Worm (Caenorhabditis elegans) whole organism, young adult: ENCODE data around the gene hadb-1.

Experiments
- B0261.1 ChIP-seq: sonication (generic microtip); optimal IDR thresholded peaks from 2 replicates; lab custom pipeline; 2016; ENCODE audit warnings: mild to moderate bottlenecking, missing genetic modification characterization, moderate library complexity, missing compliant biosample characterization
- B0336.3 ChIP-seq: fragments of 200-800 bp; sonication (Bioruptor generic); IDR thresholded peaks from 2 replicates; pipeline ENCODE4 v1.3.6; 2022; ENCODE audit warnings: missing genetic modification characterization, missing compliant biosample characterization
- F10E7.11 ChIP-seq: sonication (generic microtip); optimal IDR thresholded peaks from 2 replicates; lab custom pipeline; 2017; ENCODE audit warnings: mild to moderate bottlenecking, missing genetic modification characterization, moderate library complexity, missing compliant biosample characterization
- F22D6.2 ChIP-seq: sonication (generic microtip); optimal IDR thresholded peaks from 2 replicates; lab custom pipeline; 2016; ENCODE audit warnings: mild to moderate bottlenecking, missing genetic modification characterization, missing compliant biosample characterization
- F39B2.1 ChIP-seq: fragments of 200-800 bp; sonication (Bioruptor generic); IDR thresholded peaks from 2 replicates; pipeline ENCODE4 v1.3.6; 2022; ENCODE audit warnings: missing genetic modification reagents, missing genetic modification characterization, missing compliant biosample characterization
- F55B11.4 ChIP-seq: sonication (generic microtip); optimal IDR thresholded peaks from 2 replicates; lab custom pipeline; 2016; ENCODE audit warnings: missing compliant biosample characterization, missing genetic modification characterization, borderline replicate concordance; ENCODE audit not compliant: insufficient read depth
- K12H6.12 ChIP-seq: fragments of 200-800 bp; sonication (Bioruptor generic); optimal IDR thresholded peaks from 2 replicates; lab custom pipeline; 2018; ENCODE audit warnings: mild to moderate bottlenecking, missing genetic modification characterization, missing compliant biosample characterization
- T26A5.8 ChIP-seq: sonication (generic microtip); optimal IDR thresholded peaks from 2 replicates; lab custom pipeline; 2016; ENCODE audit warnings: missing genetic modification characterization, missing compliant biosample characterization
- Y53F4B.3 ChIP-seq: fragments of 200-800 bp; sonication (Bioruptor generic); IDR thresholded peaks from 2 replicates; pipeline ENCODE4 v1.3.6; 2022; ENCODE audit warnings: missing genetic modification reagents, missing genetic modification characterization, missing compliant biosample characterization
- Y56A3A.18 ChIP-seq: fragments of 200-800 bp; sonication (Bioruptor generic); IDR thresholded peaks from 2 replicates; pipeline ENCODE4 v1.3.6; 2022; ENCODE audit warnings: missing genetic modification reagents, missing genetic modification characterization, missing compliant biosample characterization
- Y79H2A.3 ChIP-seq: fragments of 200-800 bp; sonication (Bioruptor generic); conservative IDR thresholded peaks from 2 replicates; pipeline ENCODE4 v1.3.6; 2022; ENCODE audit warnings: missing genetic modification reagents, missing genetic modification characterization, missing compliant biosample characterization
- ZK185.1 ChIP-seq: sonication (generic microtip); optimal IDR thresholded peaks from 2 replicates; lab custom pipeline; 2016; ENCODE audit warnings: mild to moderate bottlenecking, missing genetic modification characterization, missing compliant biosample characterization; ENCODE audit not compliant: poor library complexity, severe bottlenecking
- ama-1 ChIP-seq, 3 experiments: fragments of 150-350 bp in 1 of 3; sonication (generic microtip) in 2 of 3; optimal IDR thresholded peaks; 2 replicates each; lab custom pipeline; 2014 to 2018; ENCODE audit warnings: missing biosample characterization in 2 of 3, missing genetic modification characterization in 2 of 3, missing genetic modification reagents in 2 of 3
- aptf-3 ChIP-seq: fragments of 200-800 bp; sonication (Bioruptor generic); IDR thresholded peaks from 2 replicates; pipeline ENCODE4 v1.3.6; 2022; ENCODE audit warnings: missing genetic modification characterization, missing compliant biosample characterization
- attf-5 ChIP-seq: fragments of 200-800 bp; sonication (Bioruptor generic); optimal IDR thresholded peaks from 2 replicates; lab custom pipeline; 2018; ENCODE audit warnings: mild to moderate bottlenecking, missing genetic modification characterization, missing compliant biosample characterization
- cebp-1 ChIP-seq, 2 experiments: fragments of 200-800 bp in 1 of 2; sonication (Bioruptor generic) in 1 of 2; sonication (generic microtip) in 1 of 2; IDR thresholded peaks in 1 of 2; optimal IDR thresholded peaks in 1 of 2; 2 replicates each; pipeline versions ENCODE4 v1.3.6 to Lab custom; 2017 to 2022; ENCODE audit warnings: missing compliant biosample characterization in 2 of 2, missing genetic modification characterization in 2 of 2, mild to moderate bottlenecking in 1 of 2, missing genetic modification reagents in 1 of 2, moderate library complexity in 1 of 2
- cebp-2 ChIP-seq: fragments of 200-800 bp; sonication (Bioruptor generic); IDR thresholded peaks from 2 replicates; pipeline ENCODE4 v1.3.6; 2022; ENCODE audit warnings: missing genetic modification characterization, missing compliant biosample characterization
- ceh-27 ChIP-seq: fragments of 200-800 bp; sonication (Bioruptor generic); optimal IDR thresholded peaks from 2 replicates; lab custom pipeline; 2018; ENCODE audit warnings: mild to moderate bottlenecking, missing genetic modification characterization, moderate library complexity, missing compliant biosample characterization
- ceh-40 ChIP-seq: fragments of 200-800 bp; sonication (Bioruptor generic); IDR thresholded peaks from 2 replicates; pipeline ENCODE4 v1.3.6; 2022; ENCODE audit warnings: missing genetic modification characterization, missing compliant biosample characterization
- ceh-79 ChIP-seq: sonication (generic microtip); optimal IDR thresholded peaks from 2 replicates; lab custom pipeline; 2017; ENCODE audit warnings: mild to moderate bottlenecking, missing genetic modification characterization, missing compliant biosample characterization
- chd-7 ChIP-seq: sonication (generic microtip); optimal IDR thresholded peaks from 2 replicates; lab custom pipeline; 2016; ENCODE audit warnings: mild to moderate bottlenecking, missing genetic modification characterization, moderate library complexity, missing compliant biosample characterization
- egrh-3 ChIP-seq: fragments of 200-800 bp; sonication (Bioruptor generic); IDR thresholded peaks from 2 replicates; pipeline ENCODE4 v1.3.6; 2022; ENCODE audit warnings: missing genetic modification reagents, missing genetic modification characterization, missing compliant biosample characterization
- fkh-3 ChIP-seq: sonication (generic microtip); optimal IDR thresholded peaks from 2 replicates; lab custom pipeline; 2016; ENCODE audit warnings: mild to moderate bottlenecking, missing genetic modification characterization, missing compliant biosample characterization
- him-1 ChIP-seq: sonication (generic microtip); optimal IDR thresholded peaks from 2 replicates; lab custom pipeline; 2016; ENCODE audit warnings: missing genotype, missing genetic modification reagents, missing genetic modification characterization, missing compliant biosample characterization
- hlh-12 ChIP-seq: sonication (generic microtip); optimal IDR thresholded peaks from 2 replicates; lab custom pipeline; 2016; ENCODE audit warnings: missing genetic modification characterization, missing compliant biosample characterization
- lag-1 ChIP-seq: fragments of 200-800 bp; sonication (Bioruptor generic); IDR thresholded peaks from 2 replicates; pipeline ENCODE4 v1.3.6; 2022; ENCODE audit warnings: missing genetic modification reagents, missing genetic modification characterization, missing compliant biosample characterization
- let-607 ChIP-seq, 2 experiments: fragments of 200-800 bp in 1 of 2; sonication (Bioruptor generic) in 1 of 2; sonication (generic microtip) in 1 of 2; optimal IDR thresholded peaks; 2 replicates each; lab custom pipeline; 2016 to 2018; ENCODE audit warnings: mild to moderate bottlenecking in 2 of 2, missing compliant biosample characterization in 2 of 2, missing genetic modification characterization in 2 of 2, moderate library complexity in 2 of 2, missing genotype in 1 of 2
- lin-26 ChIP-seq: fragments of 200-800 bp; sonication (Bioruptor generic); IDR thresholded peaks from 2 replicates; pipeline ENCODE4 v1.3.6; 2022; ENCODE audit warnings: missing genetic modification reagents, missing genetic modification characterization, missing compliant biosample characterization
- lin-54 ChIP-seq: fragments of 200-800 bp; sonication (Bioruptor generic); optimal IDR thresholded peaks from 2 replicates; lab custom pipeline; 2018; ENCODE audit warnings: mild to moderate bottlenecking, missing genetic modification characterization, missing compliant biosample characterization
- lsl-1 ChIP-seq: fragments of 200-800 bp; sonication (Bioruptor generic); optimal IDR thresholded peaks from 2 replicates; lab custom pipeline; 2018; ENCODE audit warnings: mild to moderate bottlenecking, missing genetic modification characterization, moderate library complexity, missing compliant biosample characterization
- mes-4 ChIP-seq: sonication (generic microtip); optimal IDR thresholded peaks from 2 replicates; lab custom pipeline; 2016; ENCODE audit warnings: missing genotype, missing genetic modification characterization, missing compliant biosample characterization
- nfya-1 ChIP-seq: sonication (generic microtip); optimal IDR thresholded peaks from 2 replicates; lab custom pipeline; 2017; ENCODE audit warnings: antibody characterized with exemption, missing compliant biosample characterization, missing genetic modification characterization, borderline replicate concordance; ENCODE audit not compliant: insufficient read depth
- nhr-120 ChIP-seq: fragments of 200-800 bp; sonication (Bioruptor generic); IDR thresholded peaks from 2 replicates; pipeline ENCODE4 v1.3.6; 2022; ENCODE audit warnings: missing genetic modification characterization, missing compliant biosample characterization
- nhr-179 ChIP-seq: sonication (generic microtip); optimal IDR thresholded peaks from 2 replicates; lab custom pipeline; 2016; ENCODE audit warnings: mild to moderate bottlenecking, missing genetic modification characterization, missing compliant biosample characterization
- repo-1 ChIP-seq: sonication (generic microtip); optimal IDR thresholded peaks from 2 replicates; lab custom pipeline; 2017; ENCODE audit warnings: mild to moderate bottlenecking, missing genetic modification characterization, missing compliant biosample characterization
- sea-2 ChIP-seq: fragments of 200-800 bp; sonication (Bioruptor generic); IDR thresholded peaks from 2 replicates; pipeline ENCODE4 v1.3.6; 2022; ENCODE audit warnings: missing genetic modification characterization, missing compliant biosample characterization
- snpc-1.1 ChIP-seq: sonication (generic microtip); optimal IDR thresholded peaks from 2 replicates; lab custom pipeline; 2017; ENCODE audit warnings: missing genetic modification characterization, mild to moderate bottlenecking, missing compliant biosample characterization, antibody characterized with exemption, moderate library complexity, missing genotype, missing genetic modification reagents; ENCODE audit not compliant: insufficient read depth
- tbp1 ChIP-seq: fragments of 200-800 bp; sonication (Bioruptor generic); optimal IDR thresholded peaks from 2 replicates; lab custom pipeline; 2018; ENCODE audit warnings: mild to moderate bottlenecking, missing genetic modification characterization, missing compliant biosample characterization
- tbx-9 ChIP-seq: sonication (generic microtip); optimal IDR thresholded peaks from 2 replicates; lab custom pipeline; 2016; ENCODE audit warnings: borderline replicate concordance, missing genetic modification characterization, inconsistent platforms, missing compliant biosample characterization
- unc-62 ChIP-seq: fragments of 150-350 bp; optimal IDR thresholded peaks from 2 replicates; lab custom pipeline; 2014; ENCODE audit warnings: missing biosample characterization, missing genetic modification reagents, missing genetic modification characterization
- xnd-1 ChIP-seq: sonication (generic microtip); optimal IDR thresholded peaks from 2 replicates; lab custom pipeline; 2016; ENCODE audit warnings: missing genotype, missing genetic modification reagents, missing genetic modification characterization, missing compliant biosample characterization
- zfh-2 ChIP-seq: fragments of 200-800 bp; sonication (Bioruptor generic); conservative IDR thresholded peaks from 2 replicates; pipeline ENCODE4 v1.3.6; 2022; ENCODE audit warnings: missing genetic modification reagents, missing genetic modification characterization, missing compliant biosample characterization
- zim-3 ChIP-seq: sonication (generic microtip); optimal IDR thresholded peaks from 2 replicates; lab custom pipeline; 2017; ENCODE audit warnings: mild to moderate bottlenecking, missing genetic modification characterization, moderate library complexity, missing compliant biosample characterization
- ztf-22 ChIP-seq: fragments of 200-800 bp; sonication (Bioruptor generic); optimal IDR thresholded peaks from 2 replicates; lab custom pipeline; 2018; ENCODE audit warnings: mild to moderate bottlenecking, missing genetic modification characterization, moderate library complexity, missing compliant biosample characterization
- ztf-25 ChIP-seq: fragments of 200-800 bp; sonication (Bioruptor generic); IDR thresholded peaks from 2 replicates; pipeline ENCODE4 v1.3.6; 2022; ENCODE audit warnings: missing genetic modification reagents, missing genetic modification characterization, missing compliant biosample characterization
- ztf-28 ChIP-seq: fragments of 200-800 bp; sonication (Bioruptor generic); IDR thresholded peaks from 2 replicates; pipeline ENCODE4 v1.3.6; 2022; ENCODE audit warnings: missing genetic modification reagents, missing genetic modification characterization, missing compliant biosample characterization
- ztf-3 ChIP-seq: fragments of 200-800 bp; sonication (Bioruptor generic); optimal IDR thresholded peaks from 2 replicates; lab custom pipeline; 2018; ENCODE audit warnings: mild to moderate bottlenecking, missing genetic modification characterization, missing compliant biosample characterization
- ztf-6 ChIP-seq: fragments of 200-800 bp; sonication (Bioruptor generic); IDR thresholded peaks from 2 replicates; pipeline ENCODE4 v1.3.6; 2022; ENCODE audit warnings: missing genetic modification reagents, missing genetic modification characterization, missing compliant biosample characterization

hadb-1 gene

ce11 chrIII:8652922-8653321, 35.4 kb downstream of the hadb-1 start (continued):
- TF ChIP-seq ztf-6 (GFP tag; lab: Robert Waterston, UW) (peak; percentile 78; the same call in 1 of the 2 replicates), him-1 (no peak), chd-7 (tag; lab: Kevin White, UChicago) (peak; percentile 62), nhr-179 (tag; lab: Kevin White, UChicago) (no peak), F55B11.4 (tag; lab: Kevin White, UChicago) (no peak), ceh-27 (peak; percentile 42), repo-1 (tag; lab: Kevin White, UChicago) (peak; percentile 22), egrh-3 (peak; percentile 13; the same call in 1 of the 2 replicates), B0336.3 (GFP tag; lab: Robert Waterston, UW) (0 out of 2 replicates have a peak, but pooled peaks have one; percentile 18), fkh-3 (tag; lab: Kevin White, UChicago) (no peak), ama-1 (optimal IDR thresholded peaks at IDR 0.05; lab: Kevin White, UChicago) (peak; percentile 19), ama-1 (GFP tag; optimal IDR thresholded peaks at IDR 0.05; lab: Kevin White, UChicago) (no peak), F39B2.1 (no peak), ztf-25 (no peak), let-607 (tag; optimal IDR thresholded peaks at IDR 0.05; lab: Kevin White, UChicago) (peak in 1 of 2 experiments; percentile 18), cebp-2 (no peak), tbx-9 (tag; lab: Kevin White, UChicago) (no peak), zim-3 (tag; lab: Kevin White, UChicago) (no peak), ZK185.1 (tag; lab: Kevin White, UChicago) (peak; percentile 4), lin-26 (GFP tag; lab: Robert Waterston, UW) (peak; percentile 75), Y56A3A.18 (GFP tag; lab: Robert Waterston, UW) (0 out of 2 replicates have a peak, but pooled peaks have one; percentile 58), lsl-1 (GFP tag; lab: Kevin White, UChicago) (no peak), attf-5 (no peak), nhr-120 (GFP tag; lab: Robert Waterston, UW) (0 out of 2 replicates have a peak, but pooled peaks have one; percentile 52), K12H6.12 (tag; lab: Kevin White, UChicago) (no peak), B0261.1 (tag; lab: Kevin White, UChicago) (peak; percentile 75), unc-62 (GFP tag; lab: Kevin White, UChicago) (no peak), Y53F4B.3 (no peak), hlh-12 (tag; lab: Kevin White, UChicago) (no peak), mes-4 (tag; lab: Kevin White, UChicago) (no peak), ztf-22 (no peak), sea-2 (GFP tag; lab: Robert Waterston, UW) (no peak), ceh-40 (GFP tag; lab: Robert Waterston, UW) (no peak), tbp1 (peak; percentile 89), ceh-79 (tag; lab: Kevin White, UChicago) (no peak), aptf-3 (GFP tag; lab: Robert Waterston, UW) (no peak), cebp-1 (GFP tag; IDR thresholded peaks at IDR 0.05; lab: Robert Waterston, UW) (no peak), cebp-1 (tag; optimal IDR thresholded peaks at IDR 0.05; lab: Kevin White, UChicago) (peak; percentile 29), lag-1 (GFP tag; lab: Robert Waterston, UW) (no peak), ztf-28 (GFP tag; lab: Robert Waterston, UW) (no peak), snpc-1.1 (tag; lab: Kevin White, UChicago) (peak; percentile 14), nfya-1 (tag; lab: Kevin White, UChicago) (no peak), ztf-3 (GFP tag; lab: Kevin White, UChicago) (no peak), T26A5.8 (tag; lab: Kevin White, UChicago) (no peak), lin-54 (GFP tag; lab: Kevin White, UChicago) (peak; percentile 49), xnd-1 (tag; lab: Kevin White, UChicago) (no peak), Y79H2A.3 (GFP tag; lab: Robert Waterston, UW) (no peak), zfh-2 (GFP tag; lab: Robert Waterston, UW) (no peak), F10E7.11 (tag; lab: Kevin White, UChicago) (no peak), F22D6.2 (tag; lab: Kevin White, UChicago) (peak; percentile 25)
